Worm (Caenorhabditis elegans): ENCODE results near the gene npr-33.

DNA sequence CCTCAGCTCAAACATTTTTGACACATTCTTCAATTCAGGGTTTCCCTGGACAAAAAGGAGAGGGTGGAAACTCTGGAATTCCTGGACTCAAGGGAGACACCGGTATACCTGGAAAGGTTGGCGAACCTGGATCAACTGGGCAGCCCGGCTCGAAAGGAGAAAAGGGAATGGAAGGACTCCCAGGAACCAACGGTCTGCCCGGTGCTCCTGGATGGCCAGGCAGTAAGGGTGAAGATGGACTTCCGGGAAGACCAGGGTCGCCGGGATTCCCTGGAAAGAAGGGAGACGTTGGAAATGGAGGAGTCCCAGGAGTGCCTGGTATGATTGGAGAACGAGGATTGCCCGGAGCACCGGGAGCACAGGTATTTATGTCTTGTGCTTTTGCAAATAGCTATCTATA lies 35.4 kb downstream of the npr-33 start:
- TF ChIP-seq ZK546.5 (tag; optimal IDR thresholded peaks at IDR 0.05) = no peak
- TF ChIP-seq ama-1 (optimal IDR thresholded peaks at IDR 0.05) = no peak
- no peak for TF ChIP-seq unc-62 (GFP tag; optimal IDR thresholded peaks at IDR 0.05)
- no peak for TF ChIP-seq ceh-28 (tag; optimal IDR thresholded peaks at IDR 0.05)
- no peak for TF ChIP-seq sea-2 (GFP tag; optimal IDR thresholded peaks at IDR 0.05)
- no peak for TF ChIP-seq lin-39 (tag; optimal IDR thresholded peaks at IDR 0.05)
- TF ChIP-seq elt-3 (tag; optimal IDR thresholded peaks at IDR 0.05) = no peak
